Fruit fly (Drosophila melanogaster) whole organism, embryonic: ENCODE data around the gene CG7387.

Experiments
- Awh ChIP-seq: fragments of 200-800 bp; sonication (Bioruptor generic); IDR thresholded peaks from 2 replicates; pipeline ENCODE4, ENCODE4 v1.3.6; 2022; ENCODE audit warnings: missing biosample characterization, missing genetic modification characterization
- Blimp-1 ChIP-seq: fragments of 200-800 bp; sonication (Bioruptor generic); optimal IDR thresholded peaks from 3 replicates; lab custom pipeline; 2018; ENCODE audit warnings: missing biosample characterization, missing genetic modification characterization, mild to moderate bottlenecking, moderate library complexity, missing genetic modification reagents
- CG10321 ChIP-seq: fragments of 200-800 bp; sonication (Bioruptor generic); IDR thresholded peaks from 2 replicates; pipeline ENCODE4 v1.3.6; 2022; ENCODE audit warnings: missing biosample characterization, missing genetic modification characterization
- CG14050 ChIP-seq: fragments of 200-800 bp; sonication (Bioruptor generic); IDR thresholded peaks from 3 replicates; pipeline ENCODE4 v1.3.6; 2022; ENCODE audit warnings: missing biosample characterization, missing genetic modification characterization
- CG16779 ChIP-seq: fragments of 200-800 bp; sonication (Bioruptor generic); IDR thresholded peaks from 2 replicates; pipeline ENCODE4 v1.3.6; 2022; ENCODE audit warnings: missing biosample characterization, missing genetic modification characterization
- CG17829 ChIP-seq: fragments of 200-800 bp; optimal IDR thresholded peaks from 2 replicates; lab custom pipeline; 2019; ENCODE audit warnings: missing biosample characterization, mild to moderate bottlenecking, missing genetic modification characterization, moderate library complexity
- CG2129 ChIP-seq: fragments of 200-800 bp; sonication (Bioruptor generic); IDR thresholded peaks from 2 replicates; pipeline ENCODE4 v1.3.6; 2022; ENCODE audit warnings: missing biosample characterization, missing genetic modification characterization; ENCODE audit not compliant: partially characterized antibody
- CG6175 ChIP-seq: fragments of 200-800 bp; sonication (Bioruptor generic); IDR thresholded peaks from 3 replicates; pipeline ENCODE4 v1.3.6; 2022; ENCODE audit warnings: missing biosample characterization, missing genetic modification characterization
- Ets65A ChIP-seq: fragments of 200-800 bp; sonication (Bioruptor generic); peaks from one replicate; lab custom pipeline; 2016; ENCODE audit warnings: missing biosample characterization, missing genetic modification characterization
- Fer1 ChIP-seq: fragments of 200-800 bp; sonication (Bioruptor generic); optimal IDR thresholded peaks from 2 replicates; lab custom pipeline; 2017; ENCODE audit warnings: missing biosample characterization, mild to moderate bottlenecking, missing genetic modification characterization
- Fer3 ChIP-seq: fragments of 200-800 bp; sonication (Bioruptor generic); optimal IDR thresholded peaks from 2 replicates; lab custom pipeline; 2018; ENCODE audit warnings: missing biosample characterization, mild to moderate bottlenecking, missing genetic modification characterization, moderate library complexity
- Lim3 ChIP-seq: fragments of 200-800 bp; sonication (Bioruptor generic); IDR thresholded peaks from 2 replicates; pipeline ENCODE4 v1.3.6; 2022; ENCODE audit warnings: missing biosample characterization, missing genetic modification characterization
- MBD-R2 ChIP-seq: fragments of 200-800 bp; sonication (Bioruptor generic); IDR thresholded peaks from 2 replicates; pipeline ENCODE4 v1.3.6; 2022; ENCODE audit warnings: missing biosample characterization, missing genetic modification characterization
- Myb ChIP-seq: fragments of 200-800 bp; sonication (Bioruptor generic); optimal IDR thresholded peaks from 2 replicates; lab custom pipeline; 2016; ENCODE audit warnings: missing biosample characterization, missing genetic modification characterization
- Nf-YC ChIP-seq: fragments of 200-800 bp; optimal IDR thresholded peaks from 3 replicates; lab custom pipeline; 2019; ENCODE audit warnings: missing biosample characterization, mild to moderate bottlenecking, missing genetic modification characterization, moderate library complexity
- Sox102F ChIP-seq: fragments of 200-800 bp; sonication (Bioruptor generic); optimal IDR thresholded peaks from 2 replicates; lab custom pipeline; 2018; ENCODE audit warnings: missing biosample characterization, mild to moderate bottlenecking, missing genetic modification characterization, moderate library complexity
- cato ChIP-seq: fragments of 200-800 bp; sonication (Bioruptor generic); optimal IDR thresholded peaks from 2 replicates; lab custom pipeline; 2016; ENCODE audit warnings: missing biosample characterization, missing genetic modification characterization, borderline replicate concordance
- caup ChIP-seq: fragments of 200-800 bp; sonication (Bioruptor generic); optimal IDR thresholded peaks from 3 replicates; lab custom pipeline; 2017; ENCODE audit warnings: missing biosample characterization, mild to moderate bottlenecking, missing genetic modification characterization, moderate library complexity; ENCODE audit not compliant: severe bottlenecking
- fd96Cb ChIP-seq: fragments of 200-800 bp; sonication (Bioruptor generic); optimal IDR thresholded peaks from 2 replicates; lab custom pipeline; 2018; ENCODE audit warnings: missing biosample characterization, mild to moderate bottlenecking, missing genetic modification characterization, moderate library complexity
- knrl ChIP-seq: fragments of 200-800 bp; sonication (Bioruptor generic); IDR thresholded peaks from 3 replicates; pipeline ENCODE4 v1.3.6; 2022; ENCODE audit warnings: missing biosample characterization, missing genetic modification characterization; ENCODE audit not compliant: partially characterized antibody
- onecut ChIP-seq: fragments of 200-800 bp; sonication (Bioruptor generic); IDR thresholded peaks from 2 replicates; pipeline ENCODE4 v1.3.6; 2022; ENCODE audit warnings: missing biosample characterization, missing genetic modification characterization
- sd ChIP-seq: fragments of 200-800 bp; sonication (Bioruptor generic); optimal IDR thresholded peaks from 3 replicates; lab custom pipeline; 2018; ENCODE audit warnings: missing biosample characterization, mild to moderate bottlenecking, missing genetic modification characterization, moderate library complexity
- slbo ChIP-seq: fragments of 200-800 bp; sonication (Bioruptor generic); IDR thresholded peaks from 2 replicates; pipeline ENCODE4 v1.3.6; 2022; ENCODE audit warnings: missing biosample characterization, missing genetic modification characterization
- unc-4 ChIP-seq: fragments of 200-800 bp; sonication (Bioruptor generic); IDR thresholded peaks from 2 replicates; pipeline ENCODE4 v1.3.6; 2022; ENCODE audit warnings: missing biosample characterization, missing genetic modification characterization; ENCODE audit not compliant: partially characterized antibody
- z ChIP-seq: fragments of 200-800 bp; sonication (Bioruptor generic); IDR thresholded peaks from 3 replicates; pipeline ENCODE4 v1.3.6; 2022; ENCODE audit warnings: missing biosample characterization, missing genetic modification characterization

CG7387 gene

dm6 chr3L:8151727-8152199 is 41.2 kb downstream of the CG7387 start, which contains the start of gene CG13676 (continued):
- TF ChIP-seq fd96Cb (tag; lab: Kevin White, UChicago) (no peak), Myb (GFP tag; lab: Kevin White, UChicago) (no peak), caup (no peak), CG16779 (GFP tag; lab: Robert Waterston, UW) (no peak), CG14050 (GFP tag; lab: Robert Waterston, UW) (no peak), knrl (GFP tag; lab: Robert Waterston, UW) (no peak), CG17829 (no peak), Nf-YC (tag; lab: Kevin White, UChicago) (peak; percentile 34), CG6175 (GFP tag; lab: Robert Waterston, UW) (no peak), sd (tag; lab: Kevin White, UChicago) (peak; percentile 20), onecut (no peak), Lim3 (GFP tag; lab: Robert Waterston, UW) (no peak), Fer1 (GFP tag; lab: Kevin White, UChicago) (no peak), CG2129 (GFP tag; lab: Robert Waterston, UW) (no peak), Awh (GFP tag; lab: Robert Waterston, UW) (no peak)

dm6 chr3L:8150812-8151211 is 42.1 kb downstream of the CG7387 start:
- TF ChIP-seq Sox102F (GFP tag; lab: Kevin White, UChicago) (peak; percentile 3), MBD-R2 (GFP tag; lab: Robert Waterston, UW) (no peak), Ets65A (GFP tag; lab: Kevin White, UChicago) (peak; percentile 26)

dm6 chr3L:8150284-8150683 is 42.6 kb downstream of the CG7387 start:
- TF ChIP-seq z (GFP tag; lab: Robert Waterston, UW) (no peak), slbo (GFP tag; lab: Robert Waterston, UW) (no peak), CG10321 (GFP tag; lab: Robert Waterston, UW) (no peak), Blimp-1 (peak; percentile 51), Fer3 (tag; lab: Kevin White, UChicago) (no peak), cato (GFP tag; lab: Kevin White, UChicago) (no peak), unc-4 (GFP tag; lab: Robert Waterston, UW) (no peak)
